Fruit fly (Drosophila melanogaster) whole organism, embryonic: ENCODE results near the gene Bhmt.
A peak's percentile ranks its signal among the peaks of the same experiment; 100 is the strongest.

Experiments used
- Ada2b ChIP-seq: fragments of 200-800 bp; sonication (Bioruptor generic); IDR thresholded peaks from 2 replicates; pipeline ENCODE4 v1.3.6; 2022; ENCODE audit warnings: missing biosample characterization, missing genetic modification characterization
- CG11456 ChIP-seq: fragments of 200-800 bp; sonication (Bioruptor generic); IDR thresholded peaks from 3 replicates; pipeline ENCODE4 v1.3.6; 2022; ENCODE audit warnings: missing biosample characterization, missing genetic modification characterization
- CG14667 ChIP-seq: fragments of 200-800 bp; sonication (Bioruptor generic); IDR thresholded peaks from 2 replicates; pipeline ENCODE4 v1.3.6; 2022; ENCODE audit warnings: missing biosample characterization, missing genetic modification characterization
- CG14710 ChIP-seq: fragments of 200-800 bp; sonication (Bioruptor generic); optimal IDR thresholded peaks from 3 replicates; lab custom pipeline; 2019; ENCODE audit warnings: missing biosample characterization, mild to moderate bottlenecking, missing genetic modification characterization, moderate library complexity
- CG14860 ChIP-seq: fragments of 200-800 bp; sonication (Bioruptor generic); IDR thresholded peaks from 3 replicates; pipeline ENCODE4 v1.3.6; 2022; ENCODE audit warnings: missing biosample characterization, missing genetic modification characterization; ENCODE audit not compliant: partially characterized antibody
- CG2120 ChIP-seq: fragments of 200-800 bp; sonication (Bioruptor generic); optimal IDR thresholded peaks from 3 replicates; lab custom pipeline; 2016; ENCODE audit warnings: missing biosample characterization, missing genetic modification characterization
- CG2199 ChIP-seq: fragments of 200-800 bp; sonication (Bioruptor generic); IDR thresholded peaks from 3 replicates; pipeline ENCODE4 v1.3.6; 2022; ENCODE audit warnings: missing biosample characterization, missing genetic modification characterization
- CG2202 ChIP-seq: fragments of 200-800 bp; sonication (Bioruptor generic); optimal IDR thresholded peaks from 2 replicates; lab custom pipeline; 2018; ENCODE audit warnings: missing biosample characterization, mild to moderate bottlenecking, missing genetic modification characterization
- CG2875 ChIP-seq: fragments of 200-800 bp; sonication (Bioruptor generic); optimal IDR thresholded peaks from 2 replicates; lab custom pipeline; 2017; ENCODE audit warnings: missing biosample characterization, mild to moderate bottlenecking, missing genetic modification characterization, missing genetic modification reagents
- CG31224 ChIP-seq: fragments of 200-800 bp; sonication (Bioruptor generic); IDR thresholded peaks from 2 replicates; pipeline ENCODE4 v1.3.6; 2022; ENCODE audit warnings: missing biosample characterization, missing genetic modification characterization
- CG42726 ChIP-seq: fragments of 200-800 bp; sonication (Bioruptor generic); IDR thresholded peaks from 2 replicates; pipeline ENCODE4 v1.3.6; 2022; ENCODE audit warnings: missing biosample characterization, missing genetic modification characterization; ENCODE audit not compliant: partially characterized antibody
- CG5180 ChIP-seq: fragments of 200-800 bp; sonication (Bioruptor generic); optimal IDR thresholded peaks from 3 replicates; lab custom pipeline; 2017; ENCODE audit warnings: missing biosample characterization, missing genetic modification characterization, mild to moderate bottlenecking, moderate library complexity, missing genetic modification reagents
- CG6791 ChIP-seq: fragments of 200-800 bp; sonication (Bioruptor generic); IDR thresholded peaks from 3 replicates; pipeline ENCODE4 v1.3.6; 2022; ENCODE audit warnings: missing biosample characterization, missing genetic modification characterization; ENCODE audit not compliant: partially characterized antibody
- CG6813 ChIP-seq: fragments of 200-800 bp; sonication (Bioruptor generic); optimal IDR thresholded peaks from 2 replicates; lab custom pipeline; 2017; ENCODE audit warnings: missing biosample characterization, missing genetic modification characterization, mild to moderate bottlenecking, moderate library complexity, missing genetic modification reagents
- CG7928 ChIP-seq: fragments of 200-800 bp; sonication (Bioruptor generic); optimal IDR thresholded peaks from 2 replicates; lab custom pipeline; 2017; ENCODE audit warnings: missing biosample characterization, mild to moderate bottlenecking, missing genetic modification characterization
- CG7963 ChIP-seq: fragments of 200-800 bp; sonication (Bioruptor generic); IDR thresholded peaks from 3 replicates; pipeline ENCODE4 v1.3.6; 2022; ENCODE audit warnings: missing biosample characterization, missing genetic modification characterization; ENCODE audit not compliant: partially characterized antibody
- CG8089 ChIP-seq: fragments of 200-800 bp; sonication (Bioruptor generic); optimal IDR thresholded peaks from 3 replicates; lab custom pipeline; 2016; ENCODE audit warnings: missing biosample characterization, missing genetic modification characterization
- Dip2 ChIP-seq: fragments of 200-800 bp; sonication (Bioruptor generic); IDR thresholded peaks from 2 replicates; pipeline ENCODE4 v1.3.6; 2022; ENCODE audit warnings: missing biosample characterization, missing genetic modification characterization
- Dll ChIP-seq: fragments of 200-800 bp; sonication (Bioruptor generic); IDR thresholded peaks from 4 replicates; pipeline ENCODE4 v1.3.6; 2022; ENCODE audit warnings: missing biosample characterization, missing genetic modification characterization; ENCODE audit not compliant: partially characterized antibody
- Dp ChIP-seq: fragments of 200-800 bp; sonication (Bioruptor generic); optimal IDR thresholded peaks from 2 replicates; lab custom pipeline; 2018; ENCODE audit warnings: missing biosample characterization, mild to moderate bottlenecking, missing genetic modification characterization, moderate library complexity
- Dref ChIP-seq: fragments of 200-800 bp; sonication (Bioruptor generic); IDR thresholded peaks from 2 replicates; pipeline ENCODE4 v1.3.6; 2022; ENCODE audit warnings: missing biosample characterization, missing genetic modification characterization
- Hr39 ChIP-seq: fragments of >200 bp; optimal IDR thresholded peaks from 2 replicates; lab custom pipeline; 2017
- Hr78 ChIP-seq, 2 experiments: fragments of 200-800 bp in 1 of 2; fragments of >200 bp in 1 of 2; sonication (Bioruptor generic) in 1 of 2; optimal IDR thresholded peaks; 2 replicates each; lab custom pipeline; 2017 to 2019; ENCODE audit warnings: missing biosample characterization in 2 of 2, missing genetic modification characterization in 2 of 2, mild to moderate bottlenecking in 1 of 2, moderate library complexity in 1 of 2
- Lhr ChIP-seq: fragments of 200-800 bp; sonication (Bioruptor generic); optimal IDR thresholded peaks from 3 replicates; lab custom pipeline; 2017; ENCODE audit warnings: mild to moderate bottlenecking, missing biosample characterization, missing genetic modification reagents, missing genetic modification characterization
- Lim3 ChIP-seq: fragments of 200-800 bp; sonication (Bioruptor generic); IDR thresholded peaks from 2 replicates; pipeline ENCODE4 v1.3.6; 2022; ENCODE audit warnings: missing biosample characterization, missing genetic modification characterization
- Med ChIP-seq: fragments of 200-800 bp; sonication (Bioruptor generic); peaks from one replicate; lab custom pipeline; 2016; ENCODE audit warnings: missing biosample characterization, missing genetic modification characterization, mild to moderate bottlenecking, inconsistent platforms, moderate library complexity
- Oaz ChIP-seq: fragments of 200-800 bp; sonication (Bioruptor generic); IDR thresholded peaks from 2 replicates; pipeline ENCODE4 v1.3.6; 2022; ENCODE audit warnings: missing biosample characterization, missing genetic modification characterization
- Stat92E ChIP-seq, 3 experiments: fragments of >200 bp in 2 of 3; fragments of 200-800 bp in 1 of 3; sonication (Bioruptor generic) in 1 of 3; optimal IDR thresholded peaks; 2 replicates each; lab custom pipeline; 2017 to 2019; ENCODE audit warnings: missing biosample characterization in 3 of 3, missing genetic modification characterization in 3 of 3, mild to moderate bottlenecking in 1 of 3, moderate library complexity in 1 of 3
- YL-1 ChIP-seq: fragments of 200-800 bp; sonication (Bioruptor generic); optimal IDR thresholded peaks from 3 replicates; lab custom pipeline; 2017; ENCODE audit warnings: missing biosample characterization, mild to moderate bottlenecking, missing genetic modification characterization
- ash1 ChIP-seq: fragments of 200-800 bp; sonication (Bioruptor generic); optimal IDR thresholded peaks from 2 replicates; lab custom pipeline; 2018; ENCODE audit warnings: missing biosample characterization, mild to moderate bottlenecking, missing genetic modification characterization
- bowl ChIP-seq: fragments of 200-800 bp; sonication (Bioruptor generic); IDR thresholded peaks from 2 replicates; pipeline ENCODE4 v1.3.6; 2022; ENCODE audit warnings: missing biosample characterization, missing genetic modification characterization
- eve ChIP-seq, 2 experiments: fragments of >200 bp; optimal IDR thresholded peaks; 2 replicates each; lab custom pipeline; 2017; ENCODE audit warnings: missing biosample characterization in 2 of 2, missing genetic modification characterization in 2 of 2
- fu2 ChIP-seq: fragments of 200-800 bp; sonication (Bioruptor generic); optimal IDR thresholded peaks from 2 replicates; lab custom pipeline; 2016; ENCODE audit warnings: missing biosample characterization, missing genetic modification characterization
- grn ChIP-seq: fragments of 200-800 bp; sonication (Bioruptor generic); optimal IDR thresholded peaks from 3 replicates; lab custom pipeline; 2017; ENCODE audit warnings: missing biosample characterization, missing genetic modification characterization
- insv ChIP-seq, 2 experiments: fragments of 200-800 bp; sonication (Bioruptor generic); optimal IDR thresholded peaks; 3 replicates each; lab custom pipeline; 2016 to 2018; ENCODE audit warnings: missing biosample characterization in 2 of 2, missing genetic modification characterization in 2 of 2
- inv ChIP-seq: fragments of 200-800 bp; sonication (Bioruptor generic); IDR thresholded peaks from 2 replicates; pipeline ENCODE4 v1.3.6; 2022; ENCODE audit warnings: missing biosample characterization, missing genetic modification characterization; ENCODE audit not compliant: partially characterized antibody
- jing ChIP-seq: fragments of 200-800 bp; sonication (Bioruptor generic); optimal IDR thresholded peaks from 2 replicates; lab custom pipeline; 2018; ENCODE audit warnings: missing biosample characterization, mild to moderate bottlenecking, missing genetic modification characterization
- lov ChIP-seq, 2 experiments: fragments of 200-800 bp in 1 of 2; fragments of >200 bp in 1 of 2; sonication (Bioruptor generic) in 1 of 2; IDR thresholded peaks in 1 of 2; optimal IDR thresholded peaks in 1 of 2; 2 replicates in 1 of 2; 3 replicates in 1 of 2; pipeline versions ENCODE4 v1.3.6 to Lab custom; 2017 to 2022; ENCODE audit warnings: missing biosample characterization in 1 of 2, missing genetic modification characterization in 1 of 2
- nerfin-2 ChIP-seq: fragments of 200-800 bp; sonication (Bioruptor generic); IDR thresholded peaks from 2 replicates; pipeline ENCODE4 v1.3.6; 2022; ENCODE audit warnings: missing biosample characterization, missing genetic modification characterization; ENCODE audit not compliant: partially characterized antibody
- pros ChIP-seq: fragments of 200-800 bp; sonication (Bioruptor generic); optimal IDR thresholded peaks from 3 replicates; lab custom pipeline; 2019; ENCODE audit warnings: missing biosample characterization, mild to moderate bottlenecking, missing genetic modification characterization, moderate library complexity
- sna ChIP-seq: fragments of 200-800 bp; sonication (Bioruptor generic); IDR thresholded peaks from 2 replicates; pipeline ENCODE4 v1.3.6; 2022; ENCODE audit warnings: missing biosample characterization, missing genetic modification characterization; ENCODE audit not compliant: partially characterized antibody
- stwl ChIP-seq: fragments of 200-800 bp; sonication (Bioruptor generic); optimal IDR thresholded peaks from 3 replicates; lab custom pipeline; 2018; ENCODE audit warnings: missing biosample characterization, mild to moderate bottlenecking, missing genetic modification characterization, moderate library complexity
- tup ChIP-seq: fragments of 200-800 bp; sonication (Bioruptor generic); optimal IDR thresholded peaks from 2 replicates; lab custom pipeline; 2016; ENCODE audit warnings: missing biosample characterization, mild to moderate bottlenecking, missing genetic modification characterization, moderate library complexity
- usp ChIP-seq: fragments of >200 bp; optimal IDR thresholded peaks from 2 replicates; lab custom pipeline; 2017; ENCODE audit warnings: missing biosample characterization, missing genetic modification characterization
- zen ChIP-seq: fragments of 200-800 bp; sonication (Bioruptor generic); optimal IDR thresholded peaks from 3 replicates; lab custom pipeline; 2018; ENCODE audit warnings: missing biosample characterization, mild to moderate bottlenecking, missing genetic modification characterization, moderate library complexity

The Bhmt gene

dm6 chr2L:18947515-18947998, 9.6 kb downstream of the Bhmt start (continued):
- TF ChIP-seq CG2199 (peak; percentile 84; the same call in 1 of the 3 replicates), stwl (tag; lab: Kevin White, UChicago) (peak; percentile 3), lov (optimal IDR thresholded peaks at IDR 0.05; lab: Kevin White, UChicago) (no peak), lov (GFP tag; IDR thresholded peaks at IDR 0.05; lab: Robert Waterston, UW) (0 out of 3 replicates have a peak, but pooled peaks have one; percentile 47), usp (GFP tag; lab: Kevin White, UChicago) (no peak), grn (GFP tag; lab: Kevin White, UChicago) (no peak), Lhr (GFP tag; lab: Kevin White, UChicago) (peak; percentile 65), Med (GFP tag; lab: Kevin White, UChicago) (peak; percentile 37), Hr78 (GFP tag; optimal IDR thresholded peaks at IDR 0.05; lab: Kevin White, UChicago) (peak in 1 of 2 experiments; percentile 93), Lim3 (GFP tag; lab: Robert Waterston, UW) (no peak), nerfin-2 (GFP tag; lab: Robert Waterston, UW) (peak; percentile 44; the same call in 1 of the 2 replicates), CG7963 (GFP tag; lab: Robert Waterston, UW) (0 out of 3 replicates have a peak, but pooled peaks have one; percentile 9), Stat92E (GFP tag; optimal IDR thresholded peaks at IDR 0.05; lab: Kevin White, UChicago) (peak in 1 of 3 experiments; percentile 46), Dref (GFP tag; lab: Robert Waterston, UW) (0 out of 2 replicates have a peak, but pooled peaks have one; percentile 23), CG31224 (GFP tag; lab: Robert Waterston, UW) (peak; percentile 97), sna (GFP tag; lab: Robert Waterston, UW) (peak; percentile 64), Dll (GFP tag; lab: Robert Waterston, UW) (peak; percentile 50; the same call in 1 of the 4 replicates), CG6791 (GFP tag; lab: Robert Waterston, UW) (peak; percentile 73), pros (GFP tag; lab: Kevin White, UChicago) (peak; percentile 84), CG14860 (GFP tag; lab: Robert Waterston, UW) (peak; percentile 29; the same call in 1 of the 3 replicates), Ada2b (GFP tag; lab: Robert Waterston, UW) (no peak), insv (GFP tag; optimal IDR thresholded peaks at IDR 0.05; lab: Kevin White, UChicago) (peak in 1 of 2 experiments; percentile 64), CG5180 (GFP tag; lab: Kevin White, UChicago) (peak; percentile 97)
- TF ChIP-seq, all 482 proteins: peak for 53

dm6 chr2L:18946636-18947514, 10.2 kb downstream of the Bhmt start:
- TF ChIP-seq inv (GFP tag; lab: Robert Waterston, UW) (no peak), Dip2 (GFP tag; lab: Robert Waterston, UW) (no peak), CG2875 (GFP tag; lab: Kevin White, UChicago) (no peak), fu2 (no peak), eve (GFP tag; optimal IDR thresholded peaks at IDR 0.05; lab: Kevin White, UChicago) (no peak), ash1 (GFP tag; lab: Kevin White, UChicago) (no peak), CG14710 (tag; lab: Kevin White, UChicago) (peak; percentile 64), bowl (GFP tag; lab: Robert Waterston, UW) (no peak), CG2120 (GFP tag; lab: Kevin White, UChicago) (no peak), CG8089 (GFP tag; lab: Kevin White, UChicago) (no peak), CG42726 (GFP tag; lab: Robert Waterston, UW) (no peak), CG14667 (no peak), Hr39 (no peak), YL-1 (GFP tag; lab: Kevin White, UChicago) (no peak), jing (GFP tag; lab: Kevin White, UChicago) (no peak), CG11456 (GFP tag; lab: Robert Waterston, UW) (no peak), CG2202 (no peak), Oaz (GFP tag; lab: Robert Waterston, UW) (no peak), CG7928 (GFP tag; lab: Kevin White, UChicago) (no peak), CG6813 (GFP tag; lab: Kevin White, UChicago) (no peak), zen (tag; lab: Kevin White, UChicago) (no peak), Dp (GFP tag; lab: Kevin White, UChicago) (no peak), tup (GFP tag; lab: Kevin White, UChicago) (no peak)
